Worm (Caenorhabditis elegans): ENCODE measurements around the gene pals-21.

ce11 chrIII:1350745-1351144, 29.7 kb downstream of the pals-21 start, which contains the start of gene Y82E9BL.3:
- TF ChIP-seq W03F9.2 (tag; optimal IDR thresholded peaks at IDR 0.05) (no peak), dao-5 (tag; optimal IDR thresholded peaks at IDR 0.05) (no peak), him-1 (tag; optimal IDR thresholded peaks at IDR 0.05) (no peak)
